Worm (Caenorhabditis elegans): Measurements from ENCODE around the gene F59B2.8.

F59B2.8 gene

ce11 chrIII:9010047-9010446, at the start of gene F59B2.8:
F59B2.8 (minus strand) TSS chrIII:9010197.
- TF ChIP-seq mes-2 (tag; optimal IDR thresholded peaks at IDR 0.05; ENCODE audit: poor library complexity, severe bottlenecking) (peak; percentile 29), aha-1 (tag) (peak; percentile 6), nhr-111 (GFP tag; optimal IDR thresholded peaks at IDR 0.05) (no peak)

DNA sequence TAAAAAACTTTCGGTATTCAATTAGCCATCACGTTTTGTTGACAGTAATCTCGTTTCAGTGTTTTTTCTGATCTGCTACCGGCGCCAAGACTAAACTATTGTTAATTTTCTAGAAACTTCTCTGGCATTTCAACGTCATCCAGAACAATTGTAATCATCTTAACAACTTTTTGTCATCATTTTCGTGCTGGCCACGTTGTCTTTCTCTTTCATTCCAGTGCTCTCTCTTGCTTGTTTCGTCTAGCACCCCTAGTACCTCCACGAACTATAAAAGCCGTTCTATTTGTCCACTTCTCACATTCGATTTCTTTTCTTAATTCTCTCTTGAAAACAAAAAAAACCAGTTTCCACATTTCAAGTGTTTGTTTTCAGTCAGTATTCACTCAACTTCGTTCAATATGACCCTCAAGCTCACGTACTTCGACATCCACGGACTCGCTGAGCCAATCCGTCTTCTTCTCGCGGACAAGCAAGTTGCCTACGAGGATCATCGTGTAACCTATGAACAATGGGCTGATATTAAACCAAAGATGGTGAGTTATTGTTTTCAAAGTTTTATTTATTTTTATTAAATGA, 49.0 kb upstream of the F59B2.8 start, which contains the start of gene gst-1:
Gene gst-1 (plus strand): TSS at position 373 of the 576 bp plus-strand sequence.
- no peak for TF ChIP-seq mep-1 (tag; optimal IDR thresholded peaks at IDR 0.05)
- peak in 1 of 2 experiments; percentile 93 for TF ChIP-seq unc-62 (GFP tag; optimal IDR thresholded peaks at IDR 0.05 in 1 of 2)
- TF ChIP-seq unc-62 (tag; optimal IDR thresholded peaks at IDR 0.05) = no peak
- TF ChIP-seq F26F4.8 (GFP tag; conservative IDR thresholded peaks at IDR 0.05) = no peak
- peak; percentile 7 for TF ChIP-seq hlh-30 (tag; optimal IDR thresholded peaks at IDR 0.05; ENCODE audit: insufficient read depth)
- TF ChIP-seq attf-4 (tag; optimal IDR thresholded peaks at IDR 0.05) = no peak
- TF ChIP-seq lir-3 (tag; optimal IDR thresholded peaks at IDR 0.05) = no peak
- no peak for TF ChIP-seq F37D6.2 (tag; optimal IDR thresholded peaks at IDR 0.05)
- TF ChIP-seq gei-8 (GFP tag; optimal IDR thresholded peaks at IDR 0.05) = no peak
- no peak for TF ChIP-seq duxl-1 (tag; optimal IDR thresholded peaks at IDR 0.05; ENCODE audit: poor library complexity)
- 0 out of 2 replicates have a peak, but pooled peaks have one; percentile 26 for TF ChIP-seq dmd-8 (GFP tag; IDR thresholded peaks at IDR 0.05)
- TF ChIP-seq nhr-6 (tag; optimal IDR thresholded peaks at IDR 0.05) = no peak
- no peak for TF ChIP-seq mdl-1 (tag; optimal IDR thresholded peaks at IDR 0.05)
- TF ChIP-seq madf-9 (GFP tag; conservative IDR thresholded peaks at IDR 0.05) = no peak
- TF ChIP-seq F44E2.7 (GFP tag; IDR thresholded peaks at IDR 0.05) = no peak
- TF ChIP-seq daf-16 (GFP tag; optimal IDR thresholded peaks at IDR 0.05) = no peak
- peak; percentile 70 for TF ChIP-seq daf-16 (tag; optimal IDR thresholded peaks at IDR 0.05)
- TF ChIP-seq pha-4 (GFP tag; IDR thresholded peaks at IDR 0.05) = peak; percentile 40; the same call in 1 of the 2 replicates
- no peak for TF ChIP-seq pha-4 (tag; optimal IDR thresholded peaks at IDR 0.05)
- peak; percentile 13 for TF ChIP-seq nhr-28 (tag; optimal IDR thresholded peaks at IDR 0.05)
- no peak for TF ChIP-seq ceh-32 (tag; optimal IDR thresholded peaks at IDR 0.05; ENCODE audit: poor library complexity)
- peak; percentile 59 for TF ChIP-seq aha-1 (tag)
- TF ChIP-seq nhr-76 (tag; optimal IDR thresholded peaks at IDR 0.05) = no peak
- TF ChIP-seq arid-1 (GFP tag; conservative IDR thresholded peaks at IDR 0.05) = no peak
- TF ChIP-seq mes-2 (tag; optimal IDR thresholded peaks at IDR 0.05; ENCODE audit: poor library complexity, severe bottlenecking) = peak; percentile 36
- peak; percentile 45 for TF ChIP-seq T20F7.1 (GFP tag; optimal IDR thresholded peaks at IDR 0.05)
- no peak for TF ChIP-seq Y5F2A.4 (GFP tag; optimal IDR thresholded peaks at IDR 0.05)
- TF ChIP-seq lin-13 (GFP tag; optimal IDR thresholded peaks at IDR 0.05) = no peak
- TF ChIP-seq F10B5.3 (tag; optimal IDR thresholded peaks at IDR 0.05) = no peak
- peak; percentile 62 for TF ChIP-seq mxl-3 (GFP tag; optimal IDR thresholded peaks at IDR 0.05)
- TF ChIP-seq nhr-102 (tag; optimal IDR thresholded peaks at IDR 0.05) = no peak
- TF ChIP-seq dve-1 (tag; optimal IDR thresholded peaks at IDR 0.05; ENCODE audit: insufficient read depth) = peak; percentile 80
- no peak for TF ChIP-seq skn-1 (tag; optimal IDR thresholded peaks at IDR 0.05)
- TF ChIP-seq hmg-1.1 (GFP tag; IDR thresholded peaks at IDR 0.05) = 0 out of 2 replicates have a peak, but pooled peaks have one; percentile 31
- no peak for TF ChIP-seq lin-15B (tag; optimal IDR thresholded peaks at IDR 0.05)
- TF ChIP-seq daf-12 (tag; optimal IDR thresholded peaks at IDR 0.05) = no peak
- peak; percentile 46; the same call in 1 of the 2 replicates for TF ChIP-seq lin-38 (GFP tag; IDR thresholded peaks at IDR 0.05)
- TF ChIP-seq saeg-2 (GFP tag; IDR thresholded peaks at IDR 0.05) = no peak
- no peak for TF ChIP-seq ceh-82 (tag; optimal IDR thresholded peaks at IDR 0.05)
- TF ChIP-seq dmd-6 (GFP tag; IDR thresholded peaks at IDR 0.05) = peak; percentile 54
- no peak for TF ChIP-seq lin-39 (tag; optimal IDR thresholded peaks at IDR 0.05)
- no peak for TF ChIP-seq ctbp-1 (GFP tag; IDR thresholded peaks at IDR 0.05)
- peak; percentile 74 for TF ChIP-seq mdt-29 (GFP tag; IDR thresholded peaks at IDR 0.05)
- no peak for TF ChIP-seq zip-2 (tag; optimal IDR thresholded peaks at IDR 0.05)
- TF ChIP-seq nhr-48 (tag; optimal IDR thresholded peaks at IDR 0.05) = peak; percentile 49
- no peak for TF ChIP-seq egl-43 (GFP tag; IDR thresholded peaks at IDR 0.05)
- TF ChIP-seq zfp-3 (GFP tag; conservative IDR thresholded peaks at IDR 0.05) = no peak
- TF ChIP-seq nhr-111 (GFP tag; optimal IDR thresholded peaks at IDR 0.05) = no peak
